Worm (Caenorhabditis elegans) whole organism, young adult: ENCODE results near the gene F40H3.1.

Experiments used
- akir-1 ChIP-seq: fragments of 200-800 bp; sonication (Bioruptor generic); optimal IDR thresholded peaks from 2 replicates; lab custom pipeline; 2018; ENCODE audit warnings: mild to moderate bottlenecking, missing genetic modification characterization, moderate library complexity, missing compliant biosample characterization
- atf-7 ChIP-seq: sonication (generic microtip); optimal IDR thresholded peaks from 2 replicates; lab custom pipeline; 2017; ENCODE audit warnings: mild to moderate bottlenecking, missing genetic modification characterization, missing compliant biosample characterization
- nfya-1 ChIP-seq: sonication (generic microtip); optimal IDR thresholded peaks from 2 replicates; lab custom pipeline; 2017; ENCODE audit warnings: antibody characterized with exemption, missing compliant biosample characterization, missing genetic modification characterization, borderline replicate concordance; ENCODE audit not compliant: insufficient read depth
- pha-4 ChIP-seq: fragments of 150-350 bp; sonication (generic microtip); optimal IDR thresholded peaks from 2 replicates; lab custom pipeline; 2014; ENCODE audit warnings: missing biosample characterization, missing genetic modification reagents, missing genetic modification characterization
- unc-62 ChIP-seq: fragments of 150-350 bp; optimal IDR thresholded peaks from 2 replicates; lab custom pipeline; 2014; ENCODE audit warnings: missing biosample characterization, missing genetic modification reagents, missing genetic modification characterization
- zfh-2 ChIP-seq: fragments of 200-800 bp; sonication (Bioruptor generic); conservative IDR thresholded peaks from 2 replicates; pipeline ENCODE4 v1.3.6; 2022; ENCODE audit warnings: missing genetic modification reagents, missing genetic modification characterization, missing compliant biosample characterization

- TF ChIP-seq atf-7 (tag; lab: Kevin White, UChicago) (no peak), akir-1 (no peak), unc-62 (GFP tag; lab: Kevin White, UChicago) (no peak), zfh-2 (GFP tag; lab: Robert Waterston, UW) (no peak), pha-4 (tag; lab: Kevin White, UChicago) (no peak), nfya-1 (tag; lab: Kevin White, UChicago) (no peak)
Measured at ce11 chrII:6148369-6148768, 31.3 kb upstream of the F40H3.1 start.
